Worm (Caenorhabditis elegans) whole organism, early embryonic: ENCODE measurements around the gene B0432.8.

Experiments
- ama-1 ChIP-seq: fragments of 150-350 bp; optimal IDR thresholded peaks from 2 replicates; lab custom pipeline; 2014
- hmg-4 ChIP-seq: fragments of 200-800 bp; sonication (Bioruptor generic); optimal IDR thresholded peaks from 2 replicates; lab custom pipeline; 2018; ENCODE audit warnings: mild to moderate bottlenecking, missing genetic modification characterization, missing compliant biosample characterization
- sea-1 ChIP-seq: fragments of 200-800 bp; sonication (Bioruptor generic); conservative IDR thresholded peaks from 2 replicates; pipeline ENCODE4 v1.3.6; 2022; ENCODE audit warnings: missing genetic modification characterization, missing compliant biosample characterization
- tra-4 ChIP-seq: sonication (generic microtip); optimal IDR thresholded peaks from 2 replicates; lab custom pipeline; 2017; ENCODE audit warnings: missing genetic modification characterization, missing compliant biosample characterization

ce11 chrII:285627-286550 is 7.4 kb upstream of the B0432.8 start, which contains the start of gene B0432.10:
- TF ChIP-seq sea-1 (GFP tag; lab: Robert Waterston, UW) (no peak), tra-4 (tag; lab: Kevin White, UChicago) (no peak), hmg-4 (GFP tag; lab: Kevin White, UChicago) (no peak), ama-1 (no peak)
